Fruit fly (Drosophila melanogaster): Measurements from ENCODE around the gene COX5A.

The COX5A gene

dm6 chr3R:11809620-11810019 is 9.5 kb upstream of the COX5A start (continued):
- TF ChIP-seq CG2202 (tag; optimal IDR thresholded peaks at IDR 0.05) (peak; percentile 22), Hr51 (GFP tag; optimal IDR thresholded peaks at IDR 0.05) (peak in 1 of 2 experiments; percentile 75), grau (tag; optimal IDR thresholded peaks at IDR 0.05) (peak; percentile 51), pan (optimal IDR thresholded peaks at IDR 0.05) (no peak), pan (GFP tag; optimal IDR thresholded peaks at IDR 0.05 in 1 of 2, IDR thresholded peaks at IDR 0.05 in 1 of 2) (no peak), kni (GFP tag; optimal IDR thresholded peaks at IDR 0.05) (no peak), Spps (tag; optimal IDR thresholded peaks at IDR 0.05) (peak; percentile 15), CG31224 (GFP tag; IDR thresholded peaks at IDR 0.05) (0 out of 2 replicates have a peak, but pooled peaks have one; percentile 5), gsb-n (tag; optimal IDR thresholded peaks at IDR 0.05) (peak; percentile 45), CG1529 (GFP tag; optimal IDR thresholded peaks at IDR 0.05) (peak; percentile 23), gcm2 (GFP tag; optimal IDR thresholded peaks at IDR 0.05) (no peak), Sry-β (GFP tag; optimal IDR thresholded peaks at IDR 0.05) (peak; percentile 25), dmrt11E (tag; optimal IDR thresholded peaks at IDR 0.05) (no peak), Blimp-1 (GFP tag; optimal IDR thresholded peaks at IDR 0.05) (peak; percentile 26), CG1792 (GFP tag; optimal IDR thresholded peaks at IDR 0.05) (no peak), CG6765 (GFP tag; optimal IDR thresholded peaks at IDR 0.05) (peak; percentile 27), CG12659 (GFP tag; optimal IDR thresholded peaks at IDR 0.05) (peak; percentile 22), exex (tag; optimal IDR thresholded peaks at IDR 0.05) (peak; percentile 88), HHEX (GFP tag; optimal IDR thresholded peaks at IDR 0.05) (peak; percentile 55), CG8359 (GFP tag; optimal IDR thresholded peaks at IDR 0.05; ENCODE audit: borderline replicate concordance) (peak; percentile 15), CG1233 (GFP tag; optimal IDR thresholded peaks at IDR 0.05) (peak; percentile 35), prd (optimal IDR thresholded peaks at IDR 0.05) (no peak), prd (GFP tag; IDR thresholded peaks at IDR 0.05) (no peak), Rfx (GFP tag; IDR thresholded peaks at IDR 0.05) (peak; percentile 21; the same call in 1 of the 2 replicates), dimm (GFP tag; IDR thresholded peaks at IDR 0.05) (no peak), D19A (tag; optimal IDR thresholded peaks at IDR 0.05) (peak; percentile 38), CG17186 (GFP tag; optimal IDR thresholded peaks at IDR 0.05) (peak; percentile 23), Doc2 (GFP tag; IDR thresholded peaks at IDR 0.05) (no peak)

- peak; percentile 12 for TF ChIP-seq lab (GFP tag; optimal IDR thresholded peaks at IDR 0.05)
- TF ChIP-seq CG18599 (GFP tag; optimal IDR thresholded peaks at IDR 0.05): peak; percentile 59
- TF ChIP-seq vnd (GFP tag; IDR thresholded peaks at IDR 0.05; ENCODE audit: partially characterized antibody): 0 out of 3 replicates have a peak, but pooled peaks have one; percentile 19
- TF ChIP-seq exex (tag; optimal IDR thresholded peaks at IDR 0.05): peak; percentile 89
- peak; percentile 75 for TF ChIP-seq mirr (GFP tag; optimal IDR thresholded peaks at IDR 0.05)
- TF ChIP-seq sens (GFP tag): peak; percentile 40
- peak; percentile 21 for TF ChIP-seq sug (tag; optimal IDR thresholded peaks at IDR 0.05)
- no peak for TF ChIP-seq NC2β (GFP tag; optimal IDR thresholded peaks at IDR 0.05)
- TF ChIP-seq grn (GFP tag; optimal IDR thresholded peaks at IDR 0.05): peak; percentile 88
- TF ChIP-seq Dp (GFP tag; optimal IDR thresholded peaks at IDR 0.05): no peak
Observed at dm6 chr3R:11810831-11811484, 8.2 kb upstream of the COX5A start.

- no peak for TF ChIP-seq row (GFP tag; IDR thresholded peaks at IDR 0.05)
- TF ChIP-seq Spps (tag; optimal IDR thresholded peaks at IDR 0.05): no peak
- TF ChIP-seq NfI (GFP tag; optimal IDR thresholded peaks at IDR 0.05): no peak
- TF ChIP-seq crp (GFP tag; optimal IDR thresholded peaks at IDR 0.05): no peak
- no peak for TF ChIP-seq fd3F (GFP tag; optimal IDR thresholded peaks at IDR 0.05)
- no peak for TF ChIP-seq CG13123 (GFP tag; optimal IDR thresholded peaks at IDR 0.05)
- TF ChIP-seq Nf-YA (GFP tag; IDR thresholded peaks at IDR 0.05): no peak
Observed at dm6 chr3R:11812479-11812878, 6.7 kb upstream of the COX5A start.

Data from whole organism, embryonic.